ENCODE assay signal across 1 fruit fly cellular context in the genomic region with DNA sequence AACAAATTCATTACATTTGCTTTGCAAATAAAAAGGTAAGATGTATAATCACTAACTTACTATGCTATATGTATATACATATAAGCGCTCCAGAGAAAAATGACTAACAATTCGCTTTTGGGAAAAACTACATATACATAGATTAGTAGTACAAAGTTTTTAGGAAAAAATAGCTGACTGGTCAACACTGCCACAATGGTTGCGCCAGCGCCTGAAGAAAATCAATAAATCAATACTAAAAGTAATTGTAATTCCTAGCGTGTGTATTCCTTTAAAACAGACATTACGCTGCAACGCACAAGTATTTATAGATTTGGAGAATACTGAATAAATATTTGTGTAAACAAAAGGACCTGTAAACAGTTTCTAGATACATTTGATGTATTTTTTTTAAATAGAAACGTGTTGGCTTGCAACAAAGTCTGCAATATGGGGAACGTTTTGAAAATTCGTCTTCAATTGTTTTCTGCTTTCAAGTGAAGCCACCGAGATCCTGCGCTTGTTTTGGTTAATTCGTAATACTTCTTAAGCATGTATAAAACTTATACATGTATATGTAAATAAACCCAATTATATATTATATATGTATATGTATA.
TF ChIP-seq lines count a peak whose summit lies in the region.

No protein-coding gene starts in this region.

TF ChIP-seq in whole organism, embryonic, 481 proteins besides CTCF, POLR2A, EP300 and RAD21 (continued from another document and continues in another):
- TF ChIP-seq Nf-YB (GFP tag; optimal IDR thresholded peaks at IDR 0.05; lab: Kevin White, UChicago): no peak
- TF ChIP-seq Neu2 (GFP tag; optimal IDR thresholded peaks at IDR 0.05; lab: Kevin White, UChicago; ENCODE audit: borderline replicate concordance): no peak
- TF ChIP-seq CG16779 (GFP tag; IDR thresholded peaks at IDR 0.05; lab: Robert Waterston, UW): no peak
- no peak for TF ChIP-seq CG2889 (GFP tag; IDR thresholded peaks at IDR 0.05; lab: Robert Waterston, UW)
- peak; percentile 84 for TF ChIP-seq CG17912 (GFP tag; optimal IDR thresholded peaks at IDR 0.05; lab: Kevin White, UChicago)
- TF ChIP-seq Xrp1 (GFP tag; IDR thresholded peaks at IDR 0.05; lab: Robert Waterston, UW): no peak
- TF ChIP-seq crc (GFP tag; optimal IDR thresholded peaks at IDR 0.05; lab: Kevin White, UChicago): no peak
- TF ChIP-seq org-1 (GFP tag; optimal IDR thresholded peaks at IDR 0.05; lab: Kevin White, UChicago): no peak
- TF ChIP-seq CG33213 (GFP tag; optimal IDR thresholded peaks at IDR 0.05; lab: Kevin White, UChicago): peak; percentile 0
- peak in 2 of 3 experiments; percentile 10 to 20 for TF ChIP-seq Stat92E (GFP tag; optimal IDR thresholded peaks at IDR 0.05; lab: Kevin White, UChicago)
- TF ChIP-seq sob (GFP tag; IDR thresholded peaks at IDR 0.05; lab: Robert Waterston, UW): no peak
- TF ChIP-seq lmd (GFP tag; IDR thresholded peaks at IDR 0.05; lab: Robert Waterston, UW): no peak
- TF ChIP-seq E2f2 (GFP tag; IDR thresholded peaks at IDR 0.05; lab: Robert Waterston, UW): no peak
- TF ChIP-seq TFAM (GFP tag; optimal IDR thresholded peaks at IDR 0.05; lab: Kevin White, UChicago): no peak
- no peak for TF ChIP-seq mam (GFP tag; optimal IDR thresholded peaks at IDR 0.05; lab: Kevin White, UChicago)
- no peak for TF ChIP-seq CG13894 (tag; optimal IDR thresholded peaks at IDR 0.05; lab: Kevin White, UChicago)
- no peak for TF ChIP-seq CG7745 (tag; optimal IDR thresholded peaks at IDR 0.05; lab: Kevin White, UChicago)
- TF ChIP-seq CG16815 (GFP tag; optimal IDR thresholded peaks at IDR 0.05; lab: Kevin White, UChicago): no peak
- no peak for TF ChIP-seq salm (tag; optimal IDR thresholded peaks at IDR 0.05; lab: Kevin White, UChicago)
- no peak for TF ChIP-seq CG2129 (GFP tag; IDR thresholded peaks at IDR 0.05; lab: Robert Waterston, UW; ENCODE audit: partially characterized antibody)
- TF ChIP-seq ttk (GFP tag; IDR thresholded peaks at IDR 0.05; lab: Robert Waterston, UW): no peak
- no peak for TF ChIP-seq wdn (GFP tag; IDR thresholded peaks at IDR 0.05; lab: Robert Waterston, UW)
- no peak for TF ChIP-seq Tbp (GFP tag; optimal IDR thresholded peaks at IDR 0.05; lab: Kevin White, UChicago)
- no peak for TF ChIP-seq CG9727 (GFP tag; optimal IDR thresholded peaks at IDR 0.05; lab: Kevin White, UChicago)
- TF ChIP-seq bbx (GFP tag; IDR thresholded peaks at IDR 0.05; lab: Robert Waterston, UW; ENCODE audit: partially characterized antibody): no peak
- no peak for TF ChIP-seq aop (GFP tag; IDR thresholded peaks at IDR 0.05; lab: Robert Waterston, UW)
- no peak for TF ChIP-seq twi (tag; optimal IDR thresholded peaks at IDR 0.05; lab: Kevin White, UChicago)
- TF ChIP-seq gro (GFP tag; optimal IDR thresholded peaks at IDR 0.05; lab: Kevin White, UChicago): peak; percentile 39
- TF ChIP-seq cg (GFP tag; optimal IDR thresholded peaks at IDR 0.05; lab: Kevin White, UChicago): no peak
- peak; percentile 20 for TF ChIP-seq CG4617 (GFP tag; optimal IDR thresholded peaks at IDR 0.05; lab: Kevin White, UChicago; ENCODE audit: borderline replicate concordance)
- no peak for TF ChIP-seq tgo (GFP tag; IDR thresholded peaks at IDR 0.05; lab: Robert Waterston, UW)
- no peak for TF ChIP-seq CG14965 (GFP tag; optimal IDR thresholded peaks at IDR 0.05; lab: Kevin White, UChicago; ENCODE audit: borderline replicate concordance)
- no peak for TF ChIP-seq CG10462 (GFP tag; optimal IDR thresholded peaks at IDR 0.05; lab: Kevin White, UChicago)
- no peak for TF ChIP-seq otp (GFP tag; IDR thresholded peaks at IDR 0.05; lab: Robert Waterston, UW)
- no peak for TF ChIP-seq usp (GFP tag; optimal IDR thresholded peaks at IDR 0.05; lab: Kevin White, UChicago)
- TF ChIP-seq NC2β (GFP tag; optimal IDR thresholded peaks at IDR 0.05; lab: Kevin White, UChicago): peak; percentile 25
- no peak for TF ChIP-seq Hmx (GFP tag; optimal IDR thresholded peaks at IDR 0.05; lab: Kevin White, UChicago)
- TF ChIP-seq CG12155 (GFP tag; optimal IDR thresholded peaks at IDR 0.05; lab: Kevin White, UChicago): no peak
- TF ChIP-seq CG34422 (GFP tag; IDR thresholded peaks at IDR 0.05; lab: Robert Waterston, UW): no peak
- TF ChIP-seq CG16813 (GFP tag; IDR thresholded peaks at IDR 0.05; lab: Robert Waterston, UW; ENCODE audit: partially characterized antibody): no peak
- no peak for TF ChIP-seq CG6175 (GFP tag; IDR thresholded peaks at IDR 0.05; lab: Robert Waterston, UW)
- peak; percentile 3 for TF ChIP-seq Hsf (GFP tag; optimal IDR thresholded peaks at IDR 0.05; lab: Kevin White, UChicago)
- TF ChIP-seq bsh (GFP tag; optimal IDR thresholded peaks at IDR 0.05; lab: Kevin White, UChicago): no peak
- no peak for TF ChIP-seq CG13775 (GFP tag; optimal IDR thresholded peaks at IDR 0.05; lab: Kevin White, UChicago)
- no peak for TF ChIP-seq HLH3B (GFP tag; IDR thresholded peaks at IDR 0.05; lab: Robert Waterston, UW)
- TF ChIP-seq CG14441 (GFP tag; IDR thresholded peaks at IDR 0.05; lab: Robert Waterston, UW): no peak
- no peak for TF ChIP-seq CG31441 (GFP tag; IDR thresholded peaks at IDR 0.05; lab: Robert Waterston, UW)
- no peak for TF ChIP-seq hbn (GFP tag; IDR thresholded peaks at IDR 0.05; lab: Robert Waterston, UW; ENCODE audit: partially characterized antibody)
- TF ChIP-seq Deaf1 (tag; optimal IDR thresholded peaks at IDR 0.05; lab: Kevin White, UChicago): no peak
- no peak for TF ChIP-seq CG8290 (GFP tag; optimal IDR thresholded peaks at IDR 0.05; lab: Kevin White, UChicago)
- peak; percentile 5 to 12 for TF ChIP-seq CG8290 (tag; optimal IDR thresholded peaks at IDR 0.05; lab: Kevin White, UChicago)
- no peak for TF ChIP-seq CG11695 (GFP tag; IDR thresholded peaks at IDR 0.05; lab: Robert Waterston, UW)
- TF ChIP-seq Antp (GFP tag; optimal IDR thresholded peaks at IDR 0.05; lab: Kevin White, UChicago): no peak
- TF ChIP-seq az2 (GFP tag; optimal IDR thresholded peaks at IDR 0.05; lab: Kevin White, UChicago): no peak
- TF ChIP-seq CG31224 (GFP tag; IDR thresholded peaks at IDR 0.05; lab: Robert Waterston, UW): no peak
- peak; percentile 26 for TF ChIP-seq disco-r (GFP tag; optimal IDR thresholded peaks at IDR 0.05; lab: Kevin White, UChicago)
- TF ChIP-seq yki (optimal IDR thresholded peaks at IDR 0.05; lab: Kevin White, UChicago): no peak
- TF ChIP-seq H15 (GFP tag; IDR thresholded peaks at IDR 0.05; lab: Robert Waterston, UW): no peak
- peak; percentile 44 for TF ChIP-seq CG1529 (GFP tag; optimal IDR thresholded peaks at IDR 0.05; lab: Kevin White, UChicago)
- TF ChIP-seq eyg (GFP tag; optimal IDR thresholded peaks at IDR 0.05; lab: Kevin White, UChicago): no peak
- no peak for TF ChIP-seq Optix (GFP tag; IDR thresholded peaks at IDR 0.05; lab: Robert Waterston, UW)
- TF ChIP-seq pnt (GFP tag; optimal IDR thresholded peaks at IDR 0.05; lab: Kevin White, UChicago): no peak
- no peak for TF ChIP-seq psq (GFP tag; optimal IDR thresholded peaks at IDR 0.05; lab: Kevin White, UChicago)
- TF ChIP-seq CG12236 (GFP tag; optimal IDR thresholded peaks at IDR 0.05; lab: Kevin White, UChicago): no peak
- no peak for TF ChIP-seq HmgD (GFP tag; optimal IDR thresholded peaks at IDR 0.05; lab: Kevin White, UChicago)
- no peak for TF ChIP-seq gce (GFP tag; IDR thresholded peaks at IDR 0.05; lab: Robert Waterston, UW)
- TF ChIP-seq Six4 (GFP tag; optimal IDR thresholded peaks at IDR 0.05; lab: Kevin White, UChicago): no peak
- TF ChIP-seq gt (GFP tag; IDR thresholded peaks at IDR 0.05; lab: Robert Waterston, UW): no peak
- no peak for TF ChIP-seq GATAe (GFP tag; conservative IDR thresholded peaks at IDR 0.05; lab: Robert Waterston, UW)
- no peak for TF ChIP-seq abd-A (tag; optimal IDR thresholded peaks at IDR 0.05; lab: Kevin White, UChicago)
- TF ChIP-seq nerfin-1 (tag; optimal IDR thresholded peaks at IDR 0.05; lab: Kevin White, UChicago): no peak
- TF ChIP-seq tll (GFP tag; optimal IDR thresholded peaks at IDR 0.05; lab: Kevin White, UChicago): no peak
- TF ChIP-seq ftz-f1 (GFP tag; optimal IDR thresholded peaks at IDR 0.05; lab: Kevin White, UChicago): no peak
- peak; percentile 30 for TF ChIP-seq CG1603 (tag; optimal IDR thresholded peaks at IDR 0.05; lab: Kevin White, UChicago)
- no peak for TF ChIP-seq peb (GFP tag; IDR thresholded peaks at IDR 0.05; lab: Robert Waterston, UW)
- no peak for TF ChIP-seq CG1792 (GFP tag; optimal IDR thresholded peaks at IDR 0.05; lab: Kevin White, UChicago)
- TF ChIP-seq PHDP (tag; optimal IDR thresholded peaks at IDR 0.05; lab: Kevin White, UChicago): peak; percentile 2
- no peak for TF ChIP-seq Fer2 (tag; optimal IDR thresholded peaks at IDR 0.05; lab: Kevin White, UChicago)
- no peak for TF ChIP-seq Bdp1 (GFP tag; optimal IDR thresholded peaks at IDR 0.05; lab: Kevin White, UChicago)
- TF ChIP-seq CG11398 (GFP tag; optimal IDR thresholded peaks at IDR 0.05; lab: Kevin White, UChicago): no peak
- TF ChIP-seq Mes4 (GFP tag; optimal IDR thresholded peaks at IDR 0.05; lab: Kevin White, UChicago): no peak
- TF ChIP-seq dm (GFP tag; optimal IDR thresholded peaks at IDR 0.05; lab: Kevin White, UChicago): no peak
- TF ChIP-seq insv (GFP tag; optimal IDR thresholded peaks at IDR 0.05; lab: Kevin White, UChicago): no peak
- peak; percentile 100 for TF ChIP-seq onecut (GFP tag; IDR thresholded peaks at IDR 0.05; lab: Robert Waterston, UW)
- peak; percentile 68 for TF ChIP-seq CG6765 (GFP tag; optimal IDR thresholded peaks at IDR 0.05; lab: Kevin White, UChicago)
- no peak for TF ChIP-seq CG1647 (GFP tag; optimal IDR thresholded peaks at IDR 0.05; lab: Kevin White, UChicago)
- TF ChIP-seq Fer1 (GFP tag; optimal IDR thresholded peaks at IDR 0.05; lab: Kevin White, UChicago): peak; percentile 44
- no peak for TF ChIP-seq CG7556 (GFP tag; optimal IDR thresholded peaks at IDR 0.05; lab: Kevin White, UChicago)
- no peak for TF ChIP-seq Eip74EF (GFP tag; optimal IDR thresholded peaks at IDR 0.05; lab: Kevin White, UChicago)
- no peak for TF ChIP-seq ase (GFP tag; IDR thresholded peaks at IDR 0.05; lab: Robert Waterston, UW)
- TF ChIP-seq CG11456 (GFP tag; IDR thresholded peaks at IDR 0.05; lab: Robert Waterston, UW): no peak
- peak; percentile 14 for TF ChIP-seq CG10267 (tag; optimal IDR thresholded peaks at IDR 0.05; lab: Kevin White, UChicago)
- no peak for TF ChIP-seq CG7963 (GFP tag; IDR thresholded peaks at IDR 0.05; lab: Robert Waterston, UW; ENCODE audit: partially characterized antibody)
- TF ChIP-seq caup (GFP tag; optimal IDR thresholded peaks at IDR 0.05; lab: Kevin White, UChicago; ENCODE audit: severe bottlenecking): no peak
- no peak for TF ChIP-seq CG3995 (GFP tag; optimal IDR thresholded peaks at IDR 0.05; lab: Kevin White, UChicago)
- TF ChIP-seq chn (GFP tag; optimal IDR thresholded peaks at IDR 0.05; lab: Kevin White, UChicago): no peak
- no peak for TF ChIP-seq CG11247 (GFP tag; IDR thresholded peaks at IDR 0.05; lab: Robert Waterston, UW)
- no peak for TF ChIP-seq trh (GFP tag; optimal IDR thresholded peaks at IDR 0.05; lab: Kevin White, UChicago)
- TF ChIP-seq oc (tag; optimal IDR thresholded peaks at IDR 0.05; lab: Kevin White, UChicago): no peak
- no peak for TF ChIP-seq CG7271 (tag; optimal IDR thresholded peaks at IDR 0.05; lab: Kevin White, UChicago)
- no peak for TF ChIP-seq btn (GFP tag; optimal IDR thresholded peaks at IDR 0.05; lab: Kevin White, UChicago)
- no peak for TF ChIP-seq kni (GFP tag; optimal IDR thresholded peaks at IDR 0.05; lab: Kevin White, UChicago)
- no peak for TF ChIP-seq ash1 (GFP tag; optimal IDR thresholded peaks at IDR 0.05; lab: Kevin White, UChicago)
- TF ChIP-seq esg (GFP tag; conservative IDR thresholded peaks at IDR 0.05; lab: Robert Waterston, UW): no peak
- no peak for TF ChIP-seq CG8944 (GFP tag; optimal IDR thresholded peaks at IDR 0.05; lab: Kevin White, UChicago)
- no peak for TF ChIP-seq CG15696 (tag; optimal IDR thresholded peaks at IDR 0.05; lab: Kevin White, UChicago)
- peak; percentile 49 for TF ChIP-seq CG6854 (GFP tag; optimal IDR thresholded peaks at IDR 0.05; lab: Kevin White, UChicago)
- TF ChIP-seq Hmr (GFP tag; optimal IDR thresholded peaks at IDR 0.05; lab: Kevin White, UChicago): no peak
- peak; percentile 87 for TF ChIP-seq Med (GFP tag; lab: Kevin White, UChicago)
- no peak for TF ChIP-seq CG32767 (GFP tag; IDR thresholded peaks at IDR 0.05; lab: Robert Waterston, UW)
- no peak for TF ChIP-seq lilli (GFP tag; optimal IDR thresholded peaks at IDR 0.05; lab: Kevin White, UChicago)
- TF ChIP-seq CG10565 (GFP tag; optimal IDR thresholded peaks at IDR 0.05; lab: Kevin White, UChicago): no peak
- TF ChIP-seq CG13287 (GFP tag; IDR thresholded peaks at IDR 0.05; lab: Robert Waterston, UW; ENCODE audit: partially characterized antibody): no peak
- TF ChIP-seq CG9215 (GFP tag; IDR thresholded peaks at IDR 0.05; lab: Robert Waterston, UW): no peak
- TF ChIP-seq Adf1 (GFP tag; IDR thresholded peaks at IDR 0.05; lab: Robert Waterston, UW): no peak
- no peak for TF ChIP-seq Bgb (GFP tag; IDR thresholded peaks at IDR 0.05; lab: Robert Waterston, UW; ENCODE audit: partially characterized antibody)
- no peak for TF ChIP-seq CG18262 (tag; optimal IDR thresholded peaks at IDR 0.05; lab: Kevin White, UChicago)
- TF ChIP-seq ken (GFP tag; IDR thresholded peaks at IDR 0.05; lab: Robert Waterston, UW): no peak
- TF ChIP-seq CG11504 (tag; optimal IDR thresholded peaks at IDR 0.05; lab: Kevin White, UChicago): no peak
- TF ChIP-seq H2.0 (GFP tag; IDR thresholded peaks at IDR 0.05; lab: Robert Waterston, UW): no peak
- peak; percentile 70 for TF ChIP-seq nau (GFP tag; optimal IDR thresholded peaks at IDR 0.05; lab: Kevin White, UChicago)
- TF ChIP-seq CG1233 (GFP tag; optimal IDR thresholded peaks at IDR 0.05; lab: Kevin White, UChicago): peak; percentile 52
- no peak for TF ChIP-seq Oaz (GFP tag; IDR thresholded peaks at IDR 0.05; lab: Robert Waterston, UW)
- TF ChIP-seq CG4282 (GFP tag; optimal IDR thresholded peaks at IDR 0.05; lab: Kevin White, UChicago): no peak
- no peak for TF ChIP-seq Elba2 (GFP tag; optimal IDR thresholded peaks at IDR 0.05; lab: Kevin White, UChicago)
- no peak for TF ChIP-seq CG15011 (GFP tag; optimal IDR thresholded peaks at IDR 0.05; lab: Kevin White, UChicago)
- TF ChIP-seq dati (GFP tag; IDR thresholded peaks at IDR 0.05; lab: Robert Waterston, UW): no peak
- no peak for TF ChIP-seq Sry-δ (GFP tag; optimal IDR thresholded peaks at IDR 0.05; lab: Kevin White, UChicago)
- no peak for TF ChIP-seq gcm2 (GFP tag; optimal IDR thresholded peaks at IDR 0.05; lab: Kevin White, UChicago)
- no peak for TF ChIP-seq Dp (GFP tag; optimal IDR thresholded peaks at IDR 0.05; lab: Kevin White, UChicago)
- TF ChIP-seq tx (GFP tag; optimal IDR thresholded peaks at IDR 0.05; lab: Kevin White, UChicago): no peak
- no peak for TF ChIP-seq sens-2 (GFP tag; IDR thresholded peaks at IDR 0.05; lab: Robert Waterston, UW)
